Worm (Caenorhabditis elegans): ENCODE measurements around the gene C18B2.2.
A peak's percentile ranks its signal among the peaks of the same experiment; 100 is the strongest.

The C18B2.2 gene

DNA sequence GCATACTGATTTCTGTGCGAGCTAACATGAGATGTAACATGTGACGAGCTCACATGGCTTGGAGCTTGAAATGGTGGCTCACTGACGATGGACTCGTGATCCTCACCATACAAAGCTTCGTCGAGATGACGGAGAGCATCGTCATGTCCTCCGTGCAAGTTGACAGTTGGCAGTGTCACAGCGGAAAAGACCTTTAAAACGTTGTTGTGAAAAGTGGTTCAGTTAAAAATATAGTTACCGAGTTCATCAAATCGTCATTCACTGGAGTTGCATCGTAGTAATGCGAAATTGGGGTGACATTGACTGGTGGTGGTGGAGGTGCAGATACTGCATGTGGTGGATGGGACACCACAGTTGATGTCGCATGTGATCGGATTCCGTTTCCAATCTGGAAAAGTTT, 12.8 kb upstream of the C18B2.2 start:
- TF ChIP-seq dao-5 (tag; optimal IDR thresholded peaks at IDR 0.05) (no peak), him-1 (tag; optimal IDR thresholded peaks at IDR 0.05) (no peak), W03F9.2 (tag; optimal IDR thresholded peaks at IDR 0.05) (no peak)

DNA sequence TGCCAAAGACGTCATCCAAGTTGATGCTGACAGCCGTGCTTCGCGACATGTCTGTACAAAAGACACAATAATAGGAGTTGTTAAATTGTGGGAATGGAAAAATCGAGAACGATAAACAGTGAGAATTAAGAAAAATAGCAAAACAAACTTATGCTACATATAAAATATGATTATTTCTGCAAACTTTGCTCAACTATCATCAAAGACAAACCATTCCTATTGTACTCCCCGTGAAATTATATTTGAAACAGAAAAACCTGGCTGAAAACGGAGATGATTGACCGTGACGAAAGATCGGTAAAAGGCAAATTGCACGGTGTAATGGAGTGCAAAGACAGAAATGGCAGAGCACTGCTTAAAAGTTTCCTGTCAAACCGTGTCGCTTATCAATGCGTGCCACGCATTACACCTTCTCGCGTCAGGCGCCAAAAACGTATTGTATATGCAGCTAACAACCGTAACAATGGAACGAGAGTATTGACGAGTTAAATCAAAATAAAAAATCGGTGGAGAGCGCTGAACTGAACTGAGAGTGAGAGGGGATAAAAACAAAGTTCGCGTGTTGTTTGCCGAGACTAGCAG, 12.1 kb upstream of the C18B2.2 start, which contains the start of gene C18B2.5:
Gene C18B2.5 (minus strand): TSS at position 51 of the 582 bp plus-strand sequence.
- no peak for TF ChIP-seq W03F9.2 (tag; optimal IDR thresholded peaks at IDR 0.05)
- TF ChIP-seq dao-5 (tag; optimal IDR thresholded peaks at IDR 0.05), result no peak
- TF ChIP-seq him-1 (tag; optimal IDR thresholded peaks at IDR 0.05), result no peak

DNA sequence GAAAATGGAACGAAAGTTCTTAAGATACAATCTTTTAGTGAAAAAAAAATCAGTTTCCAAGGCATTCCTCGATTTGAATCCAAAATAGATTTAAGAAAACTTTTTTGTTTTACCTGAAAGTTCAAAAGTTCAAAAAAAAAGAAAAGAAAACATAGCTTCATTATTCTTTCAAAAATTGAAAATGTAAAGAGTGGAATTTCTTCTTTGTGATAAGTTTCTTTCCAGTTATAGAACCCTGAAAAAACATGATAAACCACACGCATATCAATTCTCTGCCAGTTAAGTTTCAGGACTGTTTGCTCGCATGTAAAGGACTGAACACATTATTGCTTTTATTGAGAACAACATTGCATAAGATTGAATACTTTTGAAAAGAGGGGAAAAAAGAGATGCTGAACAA, 11.5 kb upstream of the C18B2.2 start:
- TF ChIP-seq dao-5 (tag; optimal IDR thresholded peaks at IDR 0.05) (no peak), W03F9.2 (tag; optimal IDR thresholded peaks at IDR 0.05) (no peak), him-1 (tag; optimal IDR thresholded peaks at IDR 0.05) (no peak)

DNA sequence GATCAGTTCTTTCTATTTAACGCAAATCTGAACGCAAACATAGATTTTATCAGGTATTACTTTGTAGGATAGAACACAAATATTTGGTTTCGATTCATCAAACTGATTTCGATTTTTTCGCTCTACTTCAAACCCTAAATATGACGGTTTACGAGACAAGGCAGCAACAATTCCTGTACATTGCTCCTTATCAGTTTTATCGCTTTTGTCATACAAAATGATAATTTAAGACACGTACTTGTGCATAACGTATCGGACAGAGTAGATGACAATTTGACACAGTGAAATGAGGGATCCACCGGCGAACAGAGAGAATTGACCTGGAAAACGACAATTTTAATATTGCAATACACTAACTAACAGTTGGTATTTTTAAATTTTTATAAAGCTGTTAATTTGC, 9.6 kb upstream of the C18B2.2 start:
- TF ChIP-seq W03F9.2 (tag; optimal IDR thresholded peaks at IDR 0.05), result no peak
- no peak for TF ChIP-seq him-1 (tag; optimal IDR thresholded peaks at IDR 0.05)
- TF ChIP-seq dao-5 (tag; optimal IDR thresholded peaks at IDR 0.05), result no peak

DNA sequence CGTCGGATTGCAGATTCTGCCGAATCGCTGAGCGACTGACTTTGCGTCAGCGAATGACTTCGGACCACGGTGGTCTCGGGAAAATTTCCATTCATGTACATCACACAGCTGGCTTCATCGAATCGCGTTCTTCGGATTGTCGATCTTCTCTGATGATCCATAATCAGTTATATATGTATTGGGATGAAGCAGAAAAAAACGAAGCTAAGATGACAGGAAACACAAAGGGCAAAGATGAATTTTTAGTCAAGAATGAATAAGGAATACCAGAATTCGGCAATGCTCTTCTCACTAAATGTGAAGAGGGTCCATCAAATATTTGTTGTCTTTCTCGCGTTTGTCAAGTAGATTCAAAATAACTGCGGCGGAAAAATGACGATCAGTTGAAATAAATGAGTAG, 6.0 kb upstream of the C18B2.2 start, which contains the start of gene del-9:
Gene del-9 (minus strand): TSS at position 101 of the 400 bp plus-strand sequence.
- no peak for TF ChIP-seq dao-5 (tag; optimal IDR thresholded peaks at IDR 0.05)

DNA sequence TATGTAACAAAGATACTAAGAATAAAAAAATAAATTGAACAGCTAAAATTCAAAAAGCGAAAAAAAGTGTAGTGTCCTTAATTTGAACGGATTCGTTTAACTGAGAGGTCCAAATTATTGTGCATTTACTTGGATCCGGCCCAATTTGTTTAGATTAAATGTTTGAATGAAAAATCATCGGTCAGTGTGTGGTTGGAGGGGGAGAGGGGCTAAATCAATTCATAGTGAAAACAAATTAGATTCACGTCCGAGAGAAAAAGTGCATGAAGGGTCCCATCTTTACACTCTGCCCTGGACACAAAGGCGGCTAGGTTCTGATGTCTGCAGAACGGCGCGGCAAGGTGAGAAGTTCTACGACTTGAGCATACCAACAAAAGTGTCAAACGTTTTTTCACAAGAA, 4.4 kb upstream of the C18B2.2 start:
- TF ChIP-seq W03F9.2 (tag; optimal IDR thresholded peaks at IDR 0.05), result no peak
- no peak for TF ChIP-seq dao-5 (tag; optimal IDR thresholded peaks at IDR 0.05)
- TF ChIP-seq him-1 (tag; optimal IDR thresholded peaks at IDR 0.05), result no peak

DNA sequence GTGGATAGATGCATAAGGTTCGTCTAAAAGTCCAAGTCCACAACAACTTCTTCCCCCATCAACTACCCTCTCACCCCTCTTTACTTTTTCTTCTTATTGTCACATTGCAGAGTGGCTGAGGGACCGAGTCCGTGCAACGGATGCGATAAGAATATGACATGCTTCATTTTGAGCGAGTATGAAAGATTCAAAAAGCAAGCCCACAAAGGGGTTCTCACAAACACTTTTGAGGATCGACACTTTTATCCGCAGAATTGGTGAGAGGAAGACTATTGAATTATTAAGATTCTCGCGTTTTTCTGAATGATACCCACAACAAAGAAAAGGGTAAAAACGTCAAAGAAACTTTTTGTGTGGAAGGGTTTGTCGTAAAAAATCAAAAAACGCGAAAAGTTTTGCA, 2.3 kb downstream of the C18B2.2 start:
- TF ChIP-seq dao-5 (tag; optimal IDR thresholded peaks at IDR 0.05) (no peak), him-1 (tag; optimal IDR thresholded peaks at IDR 0.05) (no peak), W03F9.2 (tag; optimal IDR thresholded peaks at IDR 0.05) (no peak)

DNA sequence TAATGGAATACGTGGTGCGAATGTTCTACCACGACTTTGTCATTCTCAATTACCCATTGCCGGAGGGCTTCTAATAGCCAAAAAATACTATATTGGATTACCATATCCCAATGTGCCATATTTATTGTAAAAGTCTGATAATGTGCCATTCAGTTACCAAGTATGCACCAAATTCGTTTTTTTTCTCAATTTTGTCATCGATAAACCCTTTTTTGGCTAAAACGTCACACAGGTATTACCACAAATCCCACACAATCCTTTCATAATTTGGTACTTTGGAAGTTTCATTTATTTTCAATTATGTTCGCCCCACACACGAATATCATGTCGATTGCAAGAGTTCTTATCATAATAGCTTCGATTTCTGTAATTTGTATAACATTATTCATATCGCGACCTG, 4.8 kb downstream of the C18B2.2 start, which contains the start of gene vep-2:
Gene vep-2 (plus strand): TSS at position 301 of the 400 bp plus-strand sequence.
- no peak for TF ChIP-seq him-1 (tag; optimal IDR thresholded peaks at IDR 0.05)
- TF ChIP-seq W03F9.2 (tag; optimal IDR thresholded peaks at IDR 0.05), result no peak
- no peak for TF ChIP-seq dao-5 (tag; optimal IDR thresholded peaks at IDR 0.05)

DNA sequence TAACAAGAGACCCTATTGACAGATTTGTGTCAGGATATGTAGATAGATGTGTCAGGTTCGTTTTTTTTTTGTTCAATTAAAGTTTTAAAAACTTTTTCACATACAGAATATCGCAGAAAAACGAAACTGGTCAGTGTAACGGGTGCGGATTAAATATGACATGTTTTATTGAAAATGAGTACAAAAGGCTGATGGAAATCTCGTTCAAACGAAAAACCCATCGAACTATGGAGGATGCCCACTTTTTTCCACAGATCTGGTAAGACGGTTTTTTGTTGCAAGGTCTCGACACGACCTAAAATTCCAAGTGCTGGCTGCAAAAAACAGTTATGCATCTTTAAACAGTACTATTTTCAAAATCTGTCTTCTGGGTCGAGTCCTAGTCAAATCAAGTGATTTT, 6.8 kb downstream of the C18B2.2 start:
- no peak for TF ChIP-seq dao-5 (tag; optimal IDR thresholded peaks at IDR 0.05)
- TF ChIP-seq W03F9.2 (tag; optimal IDR thresholded peaks at IDR 0.05), result no peak
- TF ChIP-seq him-1 (tag; optimal IDR thresholded peaks at IDR 0.05), result no peak

DNA sequence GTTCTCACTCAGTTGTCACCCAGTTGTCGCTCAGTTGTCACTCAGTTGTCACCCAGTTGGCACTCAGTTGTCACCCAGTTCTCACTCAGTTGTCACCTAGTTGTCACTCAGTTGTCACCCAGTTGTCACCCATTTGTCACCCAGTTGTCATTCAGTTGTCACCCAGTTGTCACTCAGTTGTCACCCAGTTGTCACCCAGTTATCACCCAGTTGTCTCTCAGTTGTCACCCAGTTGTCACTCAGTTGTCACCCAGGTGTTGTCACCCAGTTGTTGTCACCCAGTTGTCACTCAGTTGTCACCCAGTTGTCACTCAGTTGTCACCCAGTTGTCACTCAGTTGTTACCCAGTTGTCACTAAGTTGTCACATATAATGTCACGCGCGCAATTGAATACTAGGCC, 8.3 kb downstream of the C18B2.2 start:
- TF ChIP-seq W03F9.2 (tag; optimal IDR thresholded peaks at IDR 0.05) (no peak), dao-5 (tag; optimal IDR thresholded peaks at IDR 0.05) (no peak), him-1 (tag; optimal IDR thresholded peaks at IDR 0.05) (no peak)

DNA sequence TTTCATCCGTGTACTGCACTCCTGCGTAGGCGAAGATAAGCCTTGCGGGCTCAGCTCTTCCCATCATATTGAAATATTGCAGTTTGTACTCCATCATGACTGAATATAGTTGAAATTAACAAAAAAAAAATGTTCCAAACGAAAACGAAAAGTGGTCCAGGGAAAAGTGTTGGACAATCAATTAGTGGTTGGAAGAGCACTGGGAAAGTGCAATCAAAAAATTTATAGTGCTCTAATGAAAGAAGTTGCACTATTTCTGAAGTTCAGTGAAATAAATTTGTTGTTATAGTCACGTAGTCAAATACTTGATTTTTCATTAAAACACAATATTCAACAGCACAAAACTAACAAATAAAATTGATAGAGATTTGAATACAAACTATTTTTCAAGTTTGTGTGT, 10.4 kb downstream of the C18B2.2 start, which contains the start of gene gst-11:
Gene gst-11 (minus strand): TSS at position 101 of the 400 bp plus-strand sequence.
- TF ChIP-seq W03F9.2 (tag; optimal IDR thresholded peaks at IDR 0.05), result no peak

DNA sequence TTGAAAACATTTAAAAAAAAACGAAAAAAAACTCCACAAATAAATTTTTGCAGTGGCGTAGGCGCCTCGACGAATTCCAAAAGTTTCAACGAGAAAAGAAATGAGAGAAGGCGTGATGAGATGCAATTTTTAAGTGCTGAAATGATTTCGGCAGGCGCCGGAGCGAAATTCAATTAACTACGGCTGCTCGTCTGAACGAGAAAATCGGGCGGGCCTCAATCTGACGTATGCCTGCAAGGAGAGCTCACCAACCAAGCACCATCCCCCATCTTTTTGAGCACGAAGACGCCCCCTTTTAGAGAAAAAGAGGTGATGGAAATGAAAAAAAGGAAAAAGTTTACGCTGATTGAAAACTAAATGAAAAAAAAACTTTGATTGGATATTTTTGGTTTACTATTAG, 11.5 kb downstream of the C18B2.2 start:
- TF ChIP-seq dao-5 (tag; optimal IDR thresholded peaks at IDR 0.05) (no peak), him-1 (tag; optimal IDR thresholded peaks at IDR 0.05) (no peak), W03F9.2 (tag; optimal IDR thresholded peaks at IDR 0.05) (no peak)

DNA sequence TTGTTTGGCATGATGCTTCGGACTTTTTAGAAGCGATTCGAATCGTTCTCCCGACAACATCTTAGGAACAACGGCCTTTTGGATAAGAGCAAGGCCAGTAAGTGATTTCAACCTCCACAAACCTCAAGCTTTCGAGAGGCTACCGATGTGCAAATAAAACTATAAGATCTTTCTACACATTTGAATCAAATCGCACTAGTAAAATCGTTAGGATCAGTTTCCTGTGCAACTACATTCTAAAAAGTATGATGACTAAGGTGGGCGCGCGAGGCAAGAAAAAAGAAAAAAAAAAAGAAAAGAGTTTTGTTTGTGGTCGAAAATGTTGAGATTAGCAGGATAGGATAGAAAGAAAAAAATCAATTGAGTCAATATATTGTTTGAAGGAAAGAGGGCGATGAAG, 21.5 kb downstream of the C18B2.2 start, which contains the start of gene tmem-24:
Gene tmem-24 (minus strand): TSS at position 101 of the 400 bp plus-strand sequence.
- TF ChIP-seq W03F9.2 (tag; optimal IDR thresholded peaks at IDR 0.05) (no peak), dao-5 (tag; optimal IDR thresholded peaks at IDR 0.05) (no peak), him-1 (tag; optimal IDR thresholded peaks at IDR 0.05) (no peak)

DNA sequence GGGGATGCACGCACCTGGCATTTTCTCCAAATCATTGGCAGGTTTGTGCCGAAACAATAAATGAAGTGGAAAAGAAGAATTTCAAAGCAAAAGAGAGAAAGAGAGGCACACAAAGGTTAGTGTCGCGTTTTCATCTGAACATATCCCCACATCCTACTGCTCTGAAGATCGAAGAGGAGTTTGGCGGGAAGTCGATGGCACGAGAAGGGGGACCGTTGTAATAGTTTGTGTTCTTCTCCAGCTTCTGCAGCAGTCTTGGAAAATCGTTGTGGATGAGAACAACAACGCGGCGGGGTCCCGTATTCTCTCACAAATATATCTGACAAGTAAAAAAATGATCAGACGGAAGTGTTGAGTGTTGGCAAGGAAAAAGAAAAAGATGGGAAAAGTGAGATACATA, 22.7 kb downstream of the C18B2.2 start:
- TF ChIP-seq W03F9.2 (tag; optimal IDR thresholded peaks at IDR 0.05) (no peak), him-1 (tag; optimal IDR thresholded peaks at IDR 0.05) (no peak), dao-5 (tag; optimal IDR thresholded peaks at IDR 0.05) (no peak)

DNA sequence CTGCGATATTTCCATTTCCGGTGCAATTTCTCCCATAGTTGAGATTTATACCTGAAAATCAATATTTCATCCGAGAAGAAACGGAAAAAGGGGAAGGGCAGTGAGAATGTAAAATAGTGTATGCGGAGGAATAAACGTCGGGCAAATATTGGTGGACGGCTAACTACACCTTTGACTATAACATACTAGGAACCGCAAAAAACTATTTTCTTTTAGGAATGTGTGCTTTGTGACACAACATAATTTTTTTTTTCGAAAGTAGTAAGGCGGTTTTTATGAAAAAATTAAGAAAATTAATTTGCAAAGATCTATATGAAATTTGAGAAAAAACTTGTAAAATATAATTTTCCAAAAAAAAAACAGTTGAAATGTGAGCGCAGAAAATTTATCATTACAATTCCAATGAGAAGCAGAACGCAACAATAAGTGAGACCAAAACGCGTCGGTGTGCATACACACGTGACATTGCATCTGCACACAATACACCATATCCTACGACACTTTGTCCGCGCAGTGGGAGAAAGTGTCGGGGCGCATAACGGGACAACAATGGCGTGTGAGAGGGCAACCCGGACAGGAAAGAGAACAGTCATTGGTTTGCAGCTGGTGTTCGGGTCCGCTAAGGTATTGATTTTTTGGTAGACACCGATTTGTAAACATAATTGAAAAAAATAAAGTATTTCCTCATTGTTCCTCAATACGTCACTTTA, 27.0 kb downstream of the C18B2.2 start, which contains the start of the genes sax-1 and R11G1.2:
Gene sax-1 (minus strand): TSS at position 51 of the 710 bp plus-strand sequence.
Gene R11G1.2 (plus strand): TSS at position 515 of the 710 bp plus-strand sequence.
- TF ChIP-seq him-1 (tag; optimal IDR thresholded peaks at IDR 0.05) (no peak), dao-5 (tag; optimal IDR thresholded peaks at IDR 0.05) (no peak), W03F9.2 (tag; optimal IDR thresholded peaks at IDR 0.05) (peak; percentile 39)
